Worm (Caenorhabditis elegans) whole organism, L1 larva: ENCODE measurements around the gene T27A8.2.

Experiments
- aha-1 ChIP-seq: fragments of 150-350 bp; optimal IDR thresholded peaks from 2 replicates; lab custom pipeline; 2014; ENCODE audit warnings: missing biosample characterization, missing genetic modification characterization
- alr-1 ChIP-seq: fragments of 200-800 bp; sonication (Bioruptor generic); optimal IDR thresholded peaks from 2 replicates; lab custom pipeline; 2018; ENCODE audit warnings: borderline replicate concordance, mild to moderate bottlenecking, missing genetic modification characterization, missing compliant biosample characterization
- ceh-82 ChIP-seq, 3 experiments: fragments of 150-350 bp in 1 of 3; sonication (generic microtip) in 2 of 3; optimal IDR thresholded peaks; 2 replicates each; lab custom pipeline; 2014 to 2017; ENCODE audit warnings: missing biosample characterization in 3 of 3, missing genetic modification characterization in 3 of 3
- ceh-90 ChIP-seq: sonication (generic microtip); optimal IDR thresholded peaks from 2 replicates; lab custom pipeline; 2016; ENCODE audit warnings: missing genetic modification characterization, missing compliant biosample characterization
- egl-13 ChIP-seq: sonication (generic microtip); optimal IDR thresholded peaks from 2 replicates; lab custom pipeline; 2016; ENCODE audit warnings: missing genotype, missing genetic modification reagents, missing genetic modification characterization, missing compliant biosample characterization
- elt-3 ChIP-seq, 6 experiments: fragments of 150-350 bp in 1 of 6; sonication (generic microtip); optimal IDR thresholded peaks; 2 replicates each; lab custom pipeline; 2017 to 2018; ENCODE audit warnings: missing biosample characterization in 6 of 6, missing genetic modification characterization in 6 of 6, inconsistent platforms in 1 of 6
- fos-1 ChIP-seq: fragments of 150-350 bp; optimal IDR thresholded peaks from 2 replicates; lab custom pipeline; 2014; ENCODE audit warnings: missing biosample characterization, missing genetic modification characterization
- hlh-4 ChIP-seq: sonication (generic microtip); optimal IDR thresholded peaks from 2 replicates; lab custom pipeline; 2016; ENCODE audit warnings: mild to moderate bottlenecking, missing genetic modification characterization, missing compliant biosample characterization
- jun-1 ChIP-seq: fragments of 150-350 bp; optimal IDR thresholded peaks from 2 replicates; lab custom pipeline; 2014; ENCODE audit warnings: missing biosample characterization, missing genetic modification reagents, missing genetic modification characterization
- mef-2 ChIP-seq: fragments of 150-350 bp; optimal IDR thresholded peaks from 2 replicates; lab custom pipeline; 2014; ENCODE audit warnings: missing biosample characterization, missing genetic modification characterization
- mep-1 ChIP-seq: fragments of 150-350 bp; optimal IDR thresholded peaks from 2 replicates; lab custom pipeline; 2014; ENCODE audit warnings: missing biosample characterization, missing genetic modification characterization
- nhr-237 ChIP-seq: fragments of 150-350 bp; optimal IDR thresholded peaks from 2 replicates; lab custom pipeline; 2014; ENCODE audit warnings: missing biosample characterization, missing genetic modification characterization
- nhr-28 ChIP-seq: fragments of 150-350 bp; optimal IDR thresholded peaks from 2 replicates; lab custom pipeline; 2014; ENCODE audit warnings: missing biosample characterization, missing genetic modification characterization

T27A8.2 gene

ce11 chrX:16016796-16017195, 41.9 kb downstream of the T27A8.2 start, which contains the start of the genes VB0395L.1 and nhx-1:
TSS of gene VB0395L.1 (minus strand) at chrX:16016981.
TSS of gene nhx-1 (plus strand) at chrX:16017121.
- TF ChIP-seq mep-1 = no peak
- TF ChIP-seq hlh-4 (tag; lab: Kevin White, UChicago) = no peak
- TF ChIP-seq nhr-237 (tag; lab: Kevin White, UChicago) = no peak
- no peak for TF ChIP-seq ceh-82 (tag; optimal IDR thresholded peaks at IDR 0.05; lab: Kevin White, UChicago)
- no peak for TF ChIP-seq ceh-90 (tag; lab: Kevin White, UChicago)
- no peak for TF ChIP-seq aha-1 (tag; lab: Kevin White, UChicago)
- no peak for TF ChIP-seq elt-3 (tag; optimal IDR thresholded peaks at IDR 0.05; lab: Kevin White, UChicago)
- TF ChIP-seq fos-1 (tag; lab: Kevin White, UChicago) = no peak
- TF ChIP-seq alr-1 = no peak
- TF ChIP-seq jun-1 (tag; lab: Kevin White, UChicago) = no peak
- no peak for TF ChIP-seq egl-13 (tag; lab: Kevin White, UChicago)
- no peak for TF ChIP-seq mef-2 (tag; lab: Kevin White, UChicago)
- no peak for TF ChIP-seq nhr-28 (tag; lab: Kevin White, UChicago)
